Worm (Caenorhabditis elegans): Measurements from ENCODE around the gene aqp-3.

Gene aqp-3

DNA sequence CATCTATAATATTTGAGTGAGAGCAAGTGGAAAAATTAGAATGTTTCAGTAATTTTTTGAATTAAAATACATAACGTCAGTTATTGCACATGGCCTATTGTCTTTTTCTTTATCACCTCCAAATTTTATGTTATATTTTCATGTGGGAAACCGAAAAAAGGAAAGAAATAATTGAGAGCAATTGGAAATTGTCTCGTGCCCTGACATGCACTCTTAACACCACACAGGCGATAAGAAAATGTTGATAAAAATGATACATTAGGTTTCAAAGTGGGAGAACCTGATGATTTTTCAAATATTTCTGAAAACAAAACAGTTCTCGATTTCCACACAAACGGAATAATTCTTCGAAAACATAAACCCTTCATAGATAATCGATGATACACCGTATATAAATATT lies 49.6 kb upstream of the aqp-3 start, which contains the start of gene F13H10.3 (continued):
- 0 out of 2 replicates have a peak, but pooled peaks have one; percentile 16 for TF ChIP-seq tra-1 (GFP tag; IDR thresholded peaks at IDR 0.05)
- no peak for TF ChIP-seq F49E8.2 (tag; optimal IDR thresholded peaks at IDR 0.05; ENCODE audit: borderline replicate concordance)
- TF ChIP-seq lin-38 (GFP tag; IDR thresholded peaks at IDR 0.05): 0 out of 2 replicates have a peak, but pooled peaks have one; percentile 13
- no peak for TF ChIP-seq daf-16 (GFP tag; optimal IDR thresholded peaks at IDR 0.05)
- TF ChIP-seq daf-16 (tag; optimal IDR thresholded peaks at IDR 0.05): peak; percentile 75
- TF ChIP-seq hlh-11 (tag; optimal IDR thresholded peaks at IDR 0.05): peak; percentile 72
- TF ChIP-seq madf-5 (GFP tag; IDR thresholded peaks at IDR 0.05): no peak
- peak; percentile 61 for TF ChIP-seq nhr-28 (tag; optimal IDR thresholded peaks at IDR 0.05)
- TF ChIP-seq mxl-3 (GFP tag; optimal IDR thresholded peaks at IDR 0.05): peak; percentile 40
- TF ChIP-seq lim-7 (GFP tag; IDR thresholded peaks at IDR 0.05): no peak
- peak in 1 of 2 experiments; percentile 78 for TF ChIP-seq mdl-1 (tag; optimal IDR thresholded peaks at IDR 0.05)

DNA sequence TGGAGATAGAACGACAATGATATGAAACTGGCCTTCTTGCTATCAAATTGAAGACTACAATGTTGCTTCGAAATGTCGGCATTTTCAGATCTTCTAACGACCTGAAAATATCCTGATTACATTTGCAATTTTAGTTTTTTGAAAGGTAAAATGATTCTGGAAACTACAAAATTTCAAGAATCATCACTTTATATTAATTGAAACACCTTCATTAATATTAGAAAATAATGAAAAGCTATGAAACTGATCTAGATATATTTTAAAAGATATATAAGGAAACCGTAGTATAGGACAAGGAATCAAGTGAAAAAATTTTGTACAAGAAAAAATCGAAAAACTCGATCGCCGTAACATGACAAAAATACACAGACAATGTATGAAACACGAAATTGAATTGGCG lies 45.7 kb upstream of the aqp-3 start, which contains the start of gene ndx-9:
Gene ndx-9, minus strand, starts transcription at position 101 of the 400 bp plus-strand sequence.
- no peak for TF ChIP-seq lin-15B (tag; optimal IDR thresholded peaks at IDR 0.05)
- no peak for TF ChIP-seq lin-29 (GFP tag; IDR thresholded peaks at IDR 0.05)
- TF ChIP-seq lin-38 (GFP tag; IDR thresholded peaks at IDR 0.05): peak; percentile 32; the same call in 1 of the 2 replicates

DNA sequence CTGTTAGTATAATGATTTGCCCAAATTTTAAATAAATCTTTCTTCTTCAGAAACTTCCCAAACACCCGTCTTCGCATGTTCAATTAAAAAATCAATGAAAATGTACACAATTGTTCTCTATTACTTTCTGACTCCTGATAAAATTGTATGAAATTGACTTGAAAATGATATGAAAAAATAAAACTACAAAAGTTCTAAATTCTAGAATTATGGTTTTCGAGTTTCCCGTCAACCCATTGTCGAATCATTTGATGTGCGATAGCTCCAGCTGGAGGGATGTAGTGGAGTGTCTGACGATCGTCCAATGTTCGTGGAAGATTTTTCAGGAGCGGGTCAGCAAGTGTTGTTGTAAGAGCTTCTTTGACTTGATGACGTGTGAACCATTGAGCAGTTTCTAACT lies 43.7 kb upstream of the aqp-3 start:
- TF ChIP-seq T26A8.4 (GFP tag; IDR thresholded peaks at IDR 0.05) (0 out of 2 replicates have a peak, but pooled peaks have one; percentile 7), unc-62 (GFP tag; optimal IDR thresholded peaks at IDR 0.05 in 1 of 2) (peak in 1 of 2 experiments; percentile 96), unc-62 (tag; optimal IDR thresholded peaks at IDR 0.05) (no peak), saeg-2 (GFP tag; IDR thresholded peaks at IDR 0.05) (no peak)

DNA sequence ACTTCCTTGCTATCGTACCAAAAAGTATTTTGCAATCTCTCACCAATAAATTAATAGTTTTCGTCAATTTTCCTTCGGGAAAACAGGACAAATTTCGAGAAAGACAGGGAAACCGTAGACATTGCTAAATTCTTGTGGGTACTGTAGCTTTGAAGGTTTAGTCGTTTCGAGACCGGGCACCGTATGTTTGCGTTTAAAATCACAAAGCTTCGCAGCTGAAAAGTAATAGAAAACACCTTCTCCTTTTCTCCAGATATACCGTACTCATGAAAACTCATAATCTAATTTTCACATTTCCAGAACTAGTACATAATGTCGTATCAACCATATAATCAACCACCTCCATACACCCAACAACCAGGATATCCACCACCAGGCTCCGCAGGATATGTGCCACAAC lies 42.7 kb upstream of the aqp-3 start, which contains the start of gene F13H10.6:
Gene F13H10.6, plus strand, starts transcription at position 301 of the 400 bp plus-strand sequence.
- no peak for TF ChIP-seq F26F4.8 (GFP tag; conservative IDR thresholded peaks at IDR 0.05)
- peak in 1 of 2 experiments; percentile 64 for TF ChIP-seq unc-62 (GFP tag; optimal IDR thresholded peaks at IDR 0.05 in 1 of 2)
- no peak for TF ChIP-seq unc-62 (tag; optimal IDR thresholded peaks at IDR 0.05)

DNA sequence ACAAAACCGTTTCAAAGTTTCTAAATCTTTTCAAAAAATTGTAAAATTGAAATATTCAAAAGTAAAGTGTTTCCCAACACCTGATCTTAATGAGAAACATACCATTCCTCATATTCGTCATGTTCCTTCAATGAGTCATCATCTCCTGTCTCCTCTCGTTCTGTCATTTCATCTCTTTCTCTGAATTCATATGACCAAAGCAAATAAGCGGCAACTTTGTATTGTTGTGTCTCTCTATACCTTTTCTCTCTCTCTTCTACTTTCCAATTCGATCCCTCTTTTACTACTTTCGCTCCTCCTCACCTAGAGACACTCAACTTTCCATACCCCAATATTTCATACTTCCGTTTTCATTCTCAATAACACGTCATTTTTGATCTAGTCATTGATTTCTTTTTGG lies 42.0 kb upstream of the aqp-3 start:
- TF ChIP-seq dmd-6 (GFP tag; IDR thresholded peaks at IDR 0.05) (peak; percentile 18; the same call in 1 of the 2 replicates), lsy-2 (tag; optimal IDR thresholded peaks at IDR 0.05) (no peak), lir-3 (tag; optimal IDR thresholded peaks at IDR 0.05) (no peak), ceh-28 (tag; optimal IDR thresholded peaks at IDR 0.05) (no peak), pha-4 (GFP tag; IDR thresholded peaks at IDR 0.05) (no peak), pha-4 (tag; optimal IDR thresholded peaks at IDR 0.05) (peak; percentile 15), aly-2 (tag; optimal IDR thresholded peaks at IDR 0.05) (no peak), dmd-9 (GFP tag; IDR thresholded peaks at IDR 0.05) (no peak), hmg-1.1 (GFP tag; IDR thresholded peaks at IDR 0.05) (0 out of 2 replicates have a peak, but pooled peaks have one; percentile 38), Y75B8A.6 (GFP tag; IDR thresholded peaks at IDR 0.05) (no peak), Y48G9A.11 (GFP tag; IDR thresholded peaks at IDR 0.05) (no peak), Y105C5A.15 (GFP tag; IDR thresholded peaks at IDR 0.05) (no peak), egl-27 (tag; optimal IDR thresholded peaks at IDR 0.05) (no peak), ctbp-1 (GFP tag; IDR thresholded peaks at IDR 0.05) (no peak), saeg-2 (GFP tag; IDR thresholded peaks at IDR 0.05) (no peak), nhr-28 (tag; optimal IDR thresholded peaks at IDR 0.05) (peak; percentile 29), hlh-30 (tag; optimal IDR thresholded peaks at IDR 0.05; ENCODE audit: insufficient read depth) (peak; percentile 70), dve-1 (tag; optimal IDR thresholded peaks at IDR 0.05; ENCODE audit: insufficient read depth) (peak; percentile 29), hlh-11 (tag; optimal IDR thresholded peaks at IDR 0.05) (no peak), mep-1 (tag; optimal IDR thresholded peaks at IDR 0.05) (peak; percentile 14), R02D3.7 (tag; optimal IDR thresholded peaks at IDR 0.05) (no peak), sdz-12 (GFP tag; optimal IDR thresholded peaks at IDR 0.05) (no peak), F37D6.2 (tag; optimal IDR thresholded peaks at IDR 0.05) (no peak), F49E8.2 (tag; optimal IDR thresholded peaks at IDR 0.05; ENCODE audit: borderline replicate concordance) (no peak)

All from whole organism, L4 larva.